Fruit fly (Drosophila melanogaster): ENCODE data around the gene TfIIFalpha.

The TfIIFalpha gene

dm6 chr3R:6413771-6414438, 33.6 kb downstream of the TfIIFalpha start:
- TF ChIP-seq psq (optimal IDR thresholded peaks at IDR 0.05) (no peak), Myc (optimal IDR thresholded peaks at IDR 0.05) (no peak), insv (optimal IDR thresholded peaks at IDR 0.05) (no peak), Sin3A (optimal IDR thresholded peaks at IDR 0.05) (no peak), ttk (optimal IDR thresholded peaks at IDR 0.05) (no peak), h (optimal IDR thresholded peaks at IDR 0.05) (no peak)

DNA sequence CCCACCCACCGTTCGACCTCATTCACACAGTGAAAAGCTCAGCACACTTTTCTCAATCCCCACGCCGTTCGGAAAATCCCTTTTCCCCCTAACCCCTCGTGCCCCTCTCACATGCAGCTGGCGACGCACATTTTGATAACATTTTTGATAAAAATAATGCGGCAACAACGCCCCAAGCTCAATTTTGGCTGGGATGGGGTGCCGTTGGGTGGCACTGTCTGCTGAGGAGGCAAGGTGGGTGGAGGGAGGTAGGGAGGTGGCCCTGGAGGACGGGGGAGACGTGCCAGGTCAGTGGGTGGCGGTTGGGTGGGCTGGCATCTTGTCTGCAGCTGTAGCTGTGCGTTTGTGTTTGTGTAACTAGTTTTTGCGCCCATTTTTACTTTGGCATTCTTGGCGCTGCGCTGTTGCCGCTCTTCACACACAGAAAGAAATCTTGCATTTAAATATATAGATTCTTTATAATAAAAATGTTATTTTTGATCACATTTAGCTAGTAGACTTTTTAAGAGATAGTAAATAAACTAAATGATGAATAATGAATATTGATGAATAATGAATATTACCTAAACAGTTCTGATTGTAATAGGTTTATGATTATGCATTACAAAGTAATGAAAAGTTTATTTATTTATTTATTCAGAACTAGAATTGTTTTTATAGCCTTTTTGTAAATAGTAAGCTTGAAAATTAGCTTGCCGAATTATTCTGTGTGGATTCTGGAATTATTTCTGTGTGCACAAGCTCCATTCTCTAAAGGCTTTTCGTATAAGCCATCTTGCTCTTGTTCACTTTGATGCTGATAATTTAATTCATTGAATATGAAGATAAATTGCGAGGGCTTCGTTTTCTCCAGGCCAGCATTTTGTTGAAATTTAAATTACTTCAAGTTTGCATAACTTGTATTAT, 34.4 kb downstream of the TfIIFalpha start:
- no peak for TF ChIP-seq ttk (optimal IDR thresholded peaks at IDR 0.05)
- TF ChIP-seq Sin3A (optimal IDR thresholded peaks at IDR 0.05), result no peak
- no peak for TF ChIP-seq h (optimal IDR thresholded peaks at IDR 0.05)
- TF ChIP-seq psq (optimal IDR thresholded peaks at IDR 0.05), result no peak
- no peak for TF ChIP-seq insv (optimal IDR thresholded peaks at IDR 0.05)
- TF ChIP-seq Myc (optimal IDR thresholded peaks at IDR 0.05), result no peak

- no peak for TF ChIP-seq ttk (optimal IDR thresholded peaks at IDR 0.05)
- no peak for TF ChIP-seq Sin3A (optimal IDR thresholded peaks at IDR 0.05)
- no peak for TF ChIP-seq Myc (optimal IDR thresholded peaks at IDR 0.05)
- no peak for TF ChIP-seq insv (optimal IDR thresholded peaks at IDR 0.05)
- TF ChIP-seq psq (optimal IDR thresholded peaks at IDR 0.05), result no peak
Measured at dm6 chr3R:6416242-6416641, 36.0 kb downstream of the TfIIFalpha start.

DNA sequence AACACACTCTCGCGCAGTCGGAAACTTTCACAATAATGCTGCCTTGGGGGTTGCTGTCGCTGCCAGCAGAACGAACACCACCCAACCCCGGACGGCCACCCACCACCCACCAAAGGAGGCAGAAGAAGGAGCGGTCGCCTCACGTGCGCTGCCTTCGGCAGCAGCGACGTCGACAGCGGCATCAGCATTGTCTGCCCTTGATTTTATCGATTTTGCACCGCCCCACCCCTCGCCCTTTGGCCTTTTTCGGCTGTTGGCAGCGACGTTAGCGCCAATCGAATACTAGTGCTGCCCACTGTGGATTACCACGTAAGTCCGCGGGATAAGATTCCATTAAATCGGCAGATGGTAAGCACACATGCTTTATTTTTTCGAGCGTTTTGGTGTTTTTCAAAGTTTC, 38.8 kb downstream of the TfIIFalpha start:
- TF ChIP-seq Myc (optimal IDR thresholded peaks at IDR 0.05) (no peak), ttk (optimal IDR thresholded peaks at IDR 0.05) (no peak), insv (optimal IDR thresholded peaks at IDR 0.05) (no peak), h (optimal IDR thresholded peaks at IDR 0.05) (no peak), Sin3A (optimal IDR thresholded peaks at IDR 0.05) (no peak), psq (optimal IDR thresholded peaks at IDR 0.05) (no peak)

- TF ChIP-seq psq (optimal IDR thresholded peaks at IDR 0.05) (no peak), insv (optimal IDR thresholded peaks at IDR 0.05) (no peak), Myc (optimal IDR thresholded peaks at IDR 0.05) (no peak), ttk (optimal IDR thresholded peaks at IDR 0.05) (no peak), h (optimal IDR thresholded peaks at IDR 0.05) (no peak), Sin3A (optimal IDR thresholded peaks at IDR 0.05) (no peak)
Measured at dm6 chr3R:6419942-6420341, 39.7 kb downstream of the TfIIFalpha start.

dm6 chr3R:6421263-6421662, 41.0 kb downstream of the TfIIFalpha start:
- no peak for TF ChIP-seq ttk (optimal IDR thresholded peaks at IDR 0.05)
- TF ChIP-seq h (optimal IDR thresholded peaks at IDR 0.05), result no peak
- TF ChIP-seq Sin3A (optimal IDR thresholded peaks at IDR 0.05), result no peak
- TF ChIP-seq Myc (optimal IDR thresholded peaks at IDR 0.05), result no peak
- TF ChIP-seq insv (optimal IDR thresholded peaks at IDR 0.05), result no peak
- no peak for TF ChIP-seq psq (optimal IDR thresholded peaks at IDR 0.05)

- TF ChIP-seq ttk (optimal IDR thresholded peaks at IDR 0.05), result no peak
- no peak for TF ChIP-seq h (optimal IDR thresholded peaks at IDR 0.05)
- no peak for TF ChIP-seq psq (optimal IDR thresholded peaks at IDR 0.05)
- no peak for TF ChIP-seq Sin3A (optimal IDR thresholded peaks at IDR 0.05)
- TF ChIP-seq insv (optimal IDR thresholded peaks at IDR 0.05), result no peak
- TF ChIP-seq Myc (optimal IDR thresholded peaks at IDR 0.05), result no peak
Measured at dm6 chr3R:6421712-6422141, 41.5 kb downstream of the TfIIFalpha start.

dm6 chr3R:6423128-6423527, 42.9 kb downstream of the TfIIFalpha start:
- TF ChIP-seq psq (optimal IDR thresholded peaks at IDR 0.05), result no peak
- TF ChIP-seq insv (optimal IDR thresholded peaks at IDR 0.05), result no peak
- no peak for TF ChIP-seq ttk (optimal IDR thresholded peaks at IDR 0.05)
- no peak for TF ChIP-seq Myc (optimal IDR thresholded peaks at IDR 0.05)
- TF ChIP-seq Sin3A (optimal IDR thresholded peaks at IDR 0.05), result no peak
- no peak for TF ChIP-seq h (optimal IDR thresholded peaks at IDR 0.05)

- TF ChIP-seq h (optimal IDR thresholded peaks at IDR 0.05), result no peak
- TF ChIP-seq Sin3A (optimal IDR thresholded peaks at IDR 0.05), result no peak
- no peak for TF ChIP-seq insv (optimal IDR thresholded peaks at IDR 0.05)
Measured at dm6 chr3R:6423984-6424602, 43.8 kb downstream of the TfIIFalpha start.

DNA sequence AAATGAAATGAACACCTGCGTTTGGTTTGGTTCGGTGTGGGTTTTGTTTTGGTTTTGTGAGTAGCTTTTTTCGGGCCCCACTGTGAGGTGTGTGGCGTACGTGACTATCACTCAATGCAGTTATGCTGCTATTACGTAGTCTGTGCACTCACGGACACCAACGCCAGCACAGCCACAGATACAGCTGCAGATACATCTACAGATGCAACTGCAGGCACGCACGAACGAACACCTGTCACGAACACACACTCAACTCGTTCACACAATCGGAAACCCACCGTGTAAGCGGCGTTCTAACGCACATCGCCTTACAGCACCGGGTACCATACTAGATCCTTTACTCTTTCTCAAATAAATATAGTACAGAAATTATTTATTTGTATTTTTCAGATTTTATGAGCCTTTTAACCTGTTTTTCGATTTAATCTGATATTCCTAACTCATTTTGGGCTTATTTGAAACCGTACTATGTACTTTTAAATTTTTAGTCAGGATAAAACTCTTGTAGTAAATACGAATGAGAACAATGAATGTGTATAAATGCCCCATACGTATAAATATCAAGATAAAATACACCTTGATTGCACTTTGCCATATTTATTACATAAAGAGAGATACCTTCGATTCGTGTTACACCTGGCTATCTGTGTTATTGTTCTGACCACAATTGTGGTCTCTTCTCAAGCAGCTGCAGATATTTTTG, 45.3 kb downstream of the TfIIFalpha start:
- no peak for TF ChIP-seq psq (optimal IDR thresholded peaks at IDR 0.05)
- no peak for TF ChIP-seq h (optimal IDR thresholded peaks at IDR 0.05)
- no peak for TF ChIP-seq Sin3A (optimal IDR thresholded peaks at IDR 0.05)
- TF ChIP-seq insv (optimal IDR thresholded peaks at IDR 0.05), result no peak
- TF ChIP-seq ttk (optimal IDR thresholded peaks at IDR 0.05), result no peak
- no peak for TF ChIP-seq Myc (optimal IDR thresholded peaks at IDR 0.05)

dm6 chr3R:6426173-6426899, 46.1 kb downstream of the TfIIFalpha start:
- TF ChIP-seq Myc (optimal IDR thresholded peaks at IDR 0.05) (no peak), insv (optimal IDR thresholded peaks at IDR 0.05) (no peak), h (optimal IDR thresholded peaks at IDR 0.05) (no peak), psq (optimal IDR thresholded peaks at IDR 0.05) (no peak), ttk (optimal IDR thresholded peaks at IDR 0.05) (no peak), Sin3A (optimal IDR thresholded peaks at IDR 0.05) (no peak)
